Fruit fly (Drosophila melanogaster) whole organism, adult: ENCODE data around the gene Myc.
A peak's percentile ranks its signal among the peaks of the same experiment; 100 is the strongest.

Experiments used
- CG11617 ChIP-seq: fragments of 200-800 bp; sonication (Bioruptor generic); optimal IDR thresholded peaks from 2 replicates; lab custom pipeline; 2017; ENCODE audit warnings: mild to moderate bottlenecking, missing biosample characterization, missing genetic modification reagents, missing genetic modification characterization
- CG12768 ChIP-seq: fragments of 200-800 bp; sonication (Bioruptor generic); optimal IDR thresholded peaks from 2 replicates; lab custom pipeline; 2017; ENCODE audit warnings: missing biosample characterization, missing genetic modification characterization, mild to moderate bottlenecking, moderate library complexity, missing genetic modification reagents
- CG14711 ChIP-seq: fragments of 200-800 bp; sonication (Bioruptor generic); optimal IDR thresholded peaks from 2 replicates; lab custom pipeline; 2018; ENCODE audit warnings: missing biosample characterization, mild to moderate bottlenecking, missing genetic modification characterization, moderate library complexity
- CG1620 ChIP-seq: fragments of 200-800 bp; sonication (Bioruptor generic); optimal IDR thresholded peaks from 2 replicates; lab custom pipeline; 2016; ENCODE audit warnings: missing biosample characterization, missing genetic modification characterization
- CG33017 ChIP-seq: fragments of 200-800 bp; sonication (Bioruptor generic); optimal IDR thresholded peaks from 2 replicates; lab custom pipeline; 2018; ENCODE audit warnings: missing biosample characterization, mild to moderate bottlenecking, missing genetic modification characterization, moderate library complexity
- CG5204 ChIP-seq: fragments of 200-800 bp; sonication (Bioruptor generic); optimal IDR thresholded peaks from 2 replicates; lab custom pipeline; 2016; ENCODE audit warnings: missing biosample characterization, missing genetic modification characterization
- CG7045 ChIP-seq: fragments of 200-800 bp; sonication (Bioruptor generic); optimal IDR thresholded peaks from 2 replicates; lab custom pipeline; 2017; ENCODE audit warnings: missing biosample characterization, mild to moderate bottlenecking, missing genetic modification characterization
- CG7101 ChIP-seq: fragments of 200-800 bp; sonication (Bioruptor generic); optimal IDR thresholded peaks from 2 replicates; lab custom pipeline; 2018; ENCODE audit warnings: missing biosample characterization, mild to moderate bottlenecking, missing genetic modification characterization, moderate library complexity
- Clk ChIP-seq: fragments of 200-800 bp; sonication (Bioruptor generic); optimal IDR thresholded peaks from 2 replicates; lab custom pipeline; 2017; ENCODE audit warnings: missing biosample characterization, missing genetic modification characterization
- Crg-1 ChIP-seq: fragments of 200-800 bp; sonication (Bioruptor generic); optimal IDR thresholded peaks from 2 replicates; lab custom pipeline; 2016; ENCODE audit warnings: missing biosample characterization, missing genetic modification characterization
- Hr96 ChIP-seq: fragments of 200-800 bp; sonication (Bioruptor generic); optimal IDR thresholded peaks from 2 replicates; lab custom pipeline; 2016; ENCODE audit warnings: missing biosample characterization, missing genetic modification characterization
- Mnt ChIP-seq: fragments of 200-800 bp; sonication (Bioruptor generic); optimal IDR thresholded peaks from 2 replicates; lab custom pipeline; 2016; ENCODE audit warnings: missing biosample characterization, mild to moderate bottlenecking, missing genetic modification characterization
- bab1 ChIP-seq: fragments of 200-800 bp; sonication (Bioruptor generic); optimal IDR thresholded peaks from 3 replicates; lab custom pipeline; 2019; ENCODE audit warnings: missing biosample characterization, mild to moderate bottlenecking, missing genetic modification characterization, moderate library complexity
- cic ChIP-seq: fragments of 200-800 bp; sonication (Bioruptor generic); optimal IDR thresholded peaks from 2 replicates; lab custom pipeline; 2017; ENCODE audit warnings: missing biosample characterization, mild to moderate bottlenecking, missing genetic modification characterization, moderate library complexity
- cnc ChIP-seq, 2 experiments: fragments of >200 bp; optimal IDR thresholded peaks; 2 replicates each; lab custom pipeline; 2017
- kay ChIP-seq: fragments of 200-800 bp; sonication (Bioruptor generic); peaks from one replicate; lab custom pipeline; 2016; ENCODE audit warnings: missing biosample characterization, missing genetic modification characterization, borderline replicate concordance
- ovo ChIP-seq: fragments of 200-800 bp; sonication (Bioruptor generic); optimal IDR thresholded peaks from 2 replicates; lab custom pipeline; 2016; ENCODE audit warnings: missing biosample characterization, missing genetic modification characterization
- pad ChIP-seq: fragments of 200-800 bp; sonication (Bioruptor generic); optimal IDR thresholded peaks from 3 replicates; lab custom pipeline; 2017; ENCODE audit warnings: missing biosample characterization, missing genetic modification characterization, mild to moderate bottlenecking, moderate library complexity, missing genetic modification reagents
- tj ChIP-seq: fragments of 200-800 bp; sonication (Bioruptor generic); optimal IDR thresholded peaks from 3 replicates; lab custom pipeline; 2017; ENCODE audit warnings: missing biosample characterization, mild to moderate bottlenecking, missing genetic modification characterization, moderate library complexity
- toe ChIP-seq: fragments of 200-800 bp; sonication (Bioruptor generic); optimal IDR thresholded peaks from 2 replicates; lab custom pipeline; 2016; ENCODE audit warnings: missing biosample characterization, missing genetic modification characterization

The Myc gene

DNA sequence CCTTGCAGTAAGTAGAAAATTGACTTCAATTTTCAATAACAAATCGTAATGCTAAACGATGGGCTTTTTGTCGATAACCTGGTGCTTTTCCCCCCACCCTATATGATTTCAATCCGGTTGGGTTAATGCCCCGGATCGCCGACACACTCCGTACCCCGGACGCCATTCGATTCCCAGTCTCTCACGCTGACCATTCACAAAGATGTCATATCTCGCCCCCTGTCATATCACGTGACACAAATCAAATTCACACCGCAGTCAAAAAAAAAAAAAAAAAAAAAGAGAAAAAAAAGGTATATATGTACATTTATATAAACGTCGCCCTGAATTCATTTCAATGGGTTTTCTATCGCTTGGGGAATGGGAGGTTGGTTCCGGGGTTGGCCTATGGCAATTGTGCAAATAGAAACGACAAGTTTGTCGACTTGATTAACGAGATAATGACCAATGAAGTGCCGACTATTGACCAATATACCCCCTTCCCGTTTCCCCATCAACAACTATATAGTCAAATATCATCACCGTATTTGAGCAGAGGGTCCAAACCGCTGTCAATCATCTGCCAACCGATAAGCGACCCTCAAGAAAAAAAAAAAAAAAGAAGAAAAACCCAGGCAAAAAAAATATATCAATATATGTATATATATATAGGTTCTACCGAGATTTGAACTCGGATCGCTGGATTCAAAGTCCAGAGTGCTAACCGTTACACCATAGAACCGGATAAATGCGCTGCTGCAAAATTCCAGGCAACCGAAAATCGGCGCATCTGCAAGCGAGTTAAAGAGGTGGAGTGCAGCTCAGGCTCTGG is 54.0 kb downstream of the Myc start:
- TF ChIP-seq kay (GFP tag; lab: Kevin White, UChicago) (peak; percentile 11), CG7101 (tag; lab: Kevin White, UChicago) (no peak), CG14711 (tag; lab: Kevin White, UChicago) (no peak), CG1620 (no peak), CG7045 (GFP tag; lab: Kevin White, UChicago) (no peak), ovo (GFP tag; lab: Kevin White, UChicago) (peak; percentile 31), Clk (GFP tag; lab: Kevin White, UChicago) (no peak), tj (GFP tag; lab: Kevin White, UChicago) (no peak), cic (GFP tag; lab: Kevin White, UChicago) (peak; percentile 45), CG11617 (no peak)

dm6 chrX:3427614-3427965 is 54.6 kb downstream of the Myc start:
- TF ChIP-seq CG14711 (tag; lab: Kevin White, UChicago) (peak; percentile 34), toe (no peak), tj (GFP tag; lab: Kevin White, UChicago) (no peak), Hr96 (peak; percentile 40), CG33017 (tag; lab: Kevin White, UChicago) (peak; percentile 23), cnc (optimal IDR thresholded peaks at IDR 0.05; lab: Kevin White, UChicago) (no peak), Crg-1 (GFP tag; lab: Kevin White, UChicago) (no peak), bab1 (GFP tag; lab: Kevin White, UChicago) (peak; percentile 84), CG7045 (GFP tag; lab: Kevin White, UChicago) (no peak), CG1620 (no peak), kay (GFP tag; lab: Kevin White, UChicago) (peak; percentile 29), CG5204 (peak; percentile 40), CG11617 (no peak), CG12768 (GFP tag; lab: Kevin White, UChicago) (no peak), Mnt (peak; percentile 12), pad (GFP tag; lab: Kevin White, UChicago) (no peak), ovo (GFP tag; lab: Kevin White, UChicago) (no peak), Clk (GFP tag; lab: Kevin White, UChicago) (no peak), CG7101 (tag; lab: Kevin White, UChicago) (peak; percentile 66), cic (GFP tag; lab: Kevin White, UChicago) (no peak)

- no peak for TF ChIP-seq Crg-1 (GFP tag; lab: Kevin White, UChicago)
- no peak for TF ChIP-seq tj (GFP tag; lab: Kevin White, UChicago)
- TF ChIP-seq CG11617 = no peak
- no peak for TF ChIP-seq cic (GFP tag; lab: Kevin White, UChicago)
- no peak for TF ChIP-seq Mnt
- TF ChIP-seq ovo (GFP tag; lab: Kevin White, UChicago) = no peak
- TF ChIP-seq CG5204 = no peak
- TF ChIP-seq Clk (GFP tag; lab: Kevin White, UChicago) = no peak
- no peak for TF ChIP-seq toe
- TF ChIP-seq bab1 (GFP tag; lab: Kevin White, UChicago) = no peak
- no peak for TF ChIP-seq cnc (optimal IDR thresholded peaks at IDR 0.05; lab: Kevin White, UChicago)
- TF ChIP-seq CG12768 (GFP tag; lab: Kevin White, UChicago) = no peak
- TF ChIP-seq pad (GFP tag; lab: Kevin White, UChicago) = no peak
- no peak for TF ChIP-seq CG1620
These were observed 57.0 kb downstream of the Myc start for dm6 chrX:3429952-3430351.

DNA sequence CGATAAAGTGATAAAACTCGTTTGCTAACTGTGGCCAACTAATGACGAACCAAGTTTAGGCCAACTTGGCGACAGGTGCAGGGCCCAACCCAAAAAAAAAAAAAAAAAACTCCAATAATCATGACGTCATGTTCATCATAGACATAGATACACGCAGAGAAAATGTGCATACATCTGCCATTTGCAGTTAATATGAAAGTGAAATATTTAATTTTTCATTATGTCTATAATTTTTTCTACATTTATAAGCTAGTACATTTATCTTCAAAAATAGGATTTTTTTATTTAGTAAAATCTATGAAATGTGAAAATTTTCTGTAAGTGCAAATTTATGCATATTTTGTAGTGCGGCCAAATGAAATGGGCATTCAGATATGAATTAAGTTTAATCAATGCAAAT is 58.7 kb downstream of the Myc start:
- peak; percentile 3 for TF ChIP-seq bab1 (GFP tag; lab: Kevin White, UChicago)
- TF ChIP-seq CG7101 (tag; lab: Kevin White, UChicago) = no peak

DNA sequence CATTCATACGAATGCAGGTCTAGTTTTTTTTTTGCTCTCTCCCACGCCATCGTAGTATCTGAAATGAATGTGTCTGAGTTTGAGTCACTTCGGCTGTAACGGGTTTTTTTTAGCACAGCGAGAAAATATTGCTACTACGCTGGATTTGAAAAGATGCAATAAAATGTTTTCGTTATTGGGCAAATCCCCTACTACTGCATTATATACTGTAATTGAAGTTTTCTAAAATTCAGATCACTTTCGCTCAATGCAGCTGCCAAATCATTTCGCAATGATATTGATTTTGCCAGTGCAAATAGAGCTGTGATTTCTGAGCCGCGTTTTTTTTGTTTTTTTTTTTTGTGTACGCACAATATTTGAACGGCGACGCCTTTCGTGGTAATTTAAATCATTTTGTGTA is 60.0 kb downstream of the Myc start:
- no peak for TF ChIP-seq Clk (GFP tag; lab: Kevin White, UChicago)
- TF ChIP-seq CG33017 (tag; lab: Kevin White, UChicago) = no peak
- TF ChIP-seq CG12768 (GFP tag; lab: Kevin White, UChicago) = no peak
- peak; percentile 6 for TF ChIP-seq Crg-1 (GFP tag; lab: Kevin White, UChicago)
- peak; percentile 27 for TF ChIP-seq cic (GFP tag; lab: Kevin White, UChicago)
- TF ChIP-seq CG14711 (tag; lab: Kevin White, UChicago) = peak; percentile 54
- peak; percentile 18 for TF ChIP-seq kay (GFP tag; lab: Kevin White, UChicago)
- TF ChIP-seq CG1620 = peak; percentile 46
- peak; percentile 5 for TF ChIP-seq Hr96
- no peak for TF ChIP-seq Mnt
- no peak for TF ChIP-seq cnc (optimal IDR thresholded peaks at IDR 0.05; lab: Kevin White, UChicago)
- TF ChIP-seq CG7101 (tag; lab: Kevin White, UChicago) = peak; percentile 38
- peak; percentile 93 for TF ChIP-seq ovo (GFP tag; lab: Kevin White, UChicago)
- TF ChIP-seq CG7045 (GFP tag; lab: Kevin White, UChicago) = no peak
- no peak for TF ChIP-seq tj (GFP tag; lab: Kevin White, UChicago)
- peak; percentile 18 for TF ChIP-seq toe
- no peak for TF ChIP-seq pad (GFP tag; lab: Kevin White, UChicago)
- TF ChIP-seq CG5204 = peak; percentile 8
- TF ChIP-seq bab1 (GFP tag; lab: Kevin White, UChicago) = peak; percentile 69
- no peak for TF ChIP-seq CG11617

DNA sequence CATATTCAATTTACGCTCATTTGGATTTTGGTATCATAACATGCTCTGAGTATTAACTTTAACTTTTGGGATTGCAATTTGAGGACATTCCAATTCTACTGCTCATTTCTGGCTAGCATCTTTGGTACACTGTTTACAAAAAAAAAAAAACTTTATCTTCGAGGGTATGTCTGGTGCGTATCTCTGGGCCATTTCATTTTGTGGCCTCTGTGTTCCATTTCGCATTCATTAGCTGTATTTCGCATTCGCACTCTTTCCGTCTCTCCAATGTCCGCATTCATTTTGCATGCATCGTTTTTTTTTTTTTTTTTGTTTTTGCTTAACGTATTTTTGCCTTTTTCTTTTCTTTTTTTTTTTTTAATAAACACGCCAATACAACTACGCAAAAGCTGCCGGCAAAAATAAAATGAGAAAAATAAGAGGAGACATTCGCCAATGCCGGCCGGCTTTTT is 60.7 kb downstream of the Myc start:
- TF ChIP-seq ovo (GFP tag; lab: Kevin White, UChicago) = peak; percentile 6
- TF ChIP-seq Clk (GFP tag; lab: Kevin White, UChicago) = no peak
- no peak for TF ChIP-seq cnc (optimal IDR thresholded peaks at IDR 0.05; lab: Kevin White, UChicago)
- peak; percentile 77 for TF ChIP-seq CG14711 (tag; lab: Kevin White, UChicago)
- TF ChIP-seq CG12768 (GFP tag; lab: Kevin White, UChicago) = peak; percentile 9
- TF ChIP-seq CG7045 (GFP tag; lab: Kevin White, UChicago) = no peak
- TF ChIP-seq pad (GFP tag; lab: Kevin White, UChicago) = peak; percentile 35
- TF ChIP-seq CG7101 (tag; lab: Kevin White, UChicago) = peak; percentile 52
- peak; percentile 19 for TF ChIP-seq Mnt
- peak; percentile 42 for TF ChIP-seq CG11617
- no peak for TF ChIP-seq toe
- TF ChIP-seq CG33017 (tag; lab: Kevin White, UChicago) = no peak
- no peak for TF ChIP-seq cic (GFP tag; lab: Kevin White, UChicago)
- peak; percentile 85 for TF ChIP-seq Hr96
- TF ChIP-seq bab1 (GFP tag; lab: Kevin White, UChicago) = peak; percentile 89
- peak; percentile 13 for TF ChIP-seq Crg-1 (GFP tag; lab: Kevin White, UChicago)
- TF ChIP-seq tj (GFP tag; lab: Kevin White, UChicago) = peak; percentile 80
- TF ChIP-seq kay (GFP tag; lab: Kevin White, UChicago) = peak; percentile 77
- TF ChIP-seq CG1620 = peak; percentile 66
- TF ChIP-seq CG5204 = peak; percentile 33
